ENCODE assay signal across 3 worm cellular contexts in genomic region chrV:14197651-14198050, ce11.
TF ChIP-seq lines count a peak whose summit lies in the region.

No protein-coding gene starts in this region.

TF ChIP-seq in whole organism, L1 larva, 84 proteins besides CTCF, POLR2A, EP300 and RAD21 (continued from another document):
- TF ChIP-seq nhr-90 (tag; optimal IDR thresholded peaks at IDR 0.05; lab: Kevin White, UChicago; ENCODE audit: poor library complexity) (peak; percentile 18), pqm-1 (tag; optimal IDR thresholded peaks at IDR 0.05; lab: Kevin White, UChicago) (no peak), sox-4 (tag; optimal IDR thresholded peaks at IDR 0.05; lab: Kevin White, UChicago) (no peak), tlp-1 (tag; optimal IDR thresholded peaks at IDR 0.05; lab: Kevin White, UChicago) (no peak), mef-2 (tag; optimal IDR thresholded peaks at IDR 0.05; lab: Kevin White, UChicago) (no peak), nhr-28 (tag; optimal IDR thresholded peaks at IDR 0.05; lab: Kevin White, UChicago) (no peak), xbp-1 (tag; optimal IDR thresholded peaks at IDR 0.05; lab: Kevin White, UChicago) (no peak), fkh-10 (GFP tag; optimal IDR thresholded peaks at IDR 0.05; lab: Kevin White, UChicago) (no peak), lsy-2 (tag; optimal IDR thresholded peaks at IDR 0.05; lab: Kevin White, UChicago) (no peak), snu-23 (GFP tag; optimal IDR thresholded peaks at IDR 0.05; lab: Kevin White, UChicago) (peak; percentile 35), nhr-76 (tag; optimal IDR thresholded peaks at IDR 0.05; lab: Kevin White, UChicago) (no peak), pax-3 (tag; optimal IDR thresholded peaks at IDR 0.05; lab: Kevin White, UChicago) (no peak), hpl-2 (GFP tag; optimal IDR thresholded peaks at IDR 0.05; lab: Kevin White, UChicago) (no peak), aha-1 (tag; optimal IDR thresholded peaks at IDR 0.05; lab: Kevin White, UChicago) (no peak), snpc-4 (tag; optimal IDR thresholded peaks at IDR 0.05; lab: Kevin White, UChicago) (no peak), lin-39 (tag; optimal IDR thresholded peaks at IDR 0.05; lab: Kevin White, UChicago) (no peak), unc-98 (GFP tag; IDR thresholded peaks at IDR 0.05; lab: Robert Waterston, UW) (no peak), elt-3 (tag; optimal IDR thresholded peaks at IDR 0.05; lab: Kevin White, UChicago) (peak in 1 of 6 experiments; percentile 0)

TF ChIP-seq in whole organism, L4 larva, 104 proteins besides CTCF, POLR2A, EP300 and RAD21 (continued from another document and continues in another):
- TF ChIP-seq tra-1 (GFP tag; IDR thresholded peaks at IDR 0.05; lab: Robert Waterston, UW) (peak; percentile 37; the same call in 1 of the 2 replicates), lin-1 (GFP tag; IDR thresholded peaks at IDR 0.05; lab: Robert Waterston, UW) (peak; percentile 59; the same call in 1 of the 2 replicates), Y105C5A.15 (GFP tag; IDR thresholded peaks at IDR 0.05; lab: Robert Waterston, UW) (no peak), ceh-20 (GFP tag; IDR thresholded peaks at IDR 0.05; lab: Robert Waterston, UW) (0 out of 2 replicates have a peak, but pooled peaks have one; percentile 36), nhr-76 (tag; optimal IDR thresholded peaks at IDR 0.05; lab: Kevin White, UChicago) (no peak), ceh-44 (GFP tag; IDR thresholded peaks at IDR 0.05; lab: Robert Waterston, UW) (no peak), aly-2 (tag; optimal IDR thresholded peaks at IDR 0.05; lab: Kevin White, UChicago) (no peak), R02D3.7 (tag; optimal IDR thresholded peaks at IDR 0.05; lab: Kevin White, UChicago) (peak; percentile 7), mdt-29 (GFP tag; IDR thresholded peaks at IDR 0.05; lab: Robert Waterston, UW) (no peak), ama-1 (optimal IDR thresholded peaks at IDR 0.05; lab: Kevin White, UChicago) (peak; percentile 87), lin-13 (GFP tag; optimal IDR thresholded peaks at IDR 0.05; lab: Kevin White, UChicago) (no peak), skn-1 (tag; optimal IDR thresholded peaks at IDR 0.05; lab: Kevin White, UChicago) (no peak), ceh-28 (tag; optimal IDR thresholded peaks at IDR 0.05; lab: Kevin White, UChicago) (no peak), nhr-102 (tag; optimal IDR thresholded peaks at IDR 0.05; lab: Kevin White, UChicago) (peak; percentile 26), vab-7 (GFP tag; IDR thresholded peaks at IDR 0.05; lab: Robert Waterston, UW) (no peak), lsy-2 (tag; optimal IDR thresholded peaks at IDR 0.05; lab: Kevin White, UChicago) (peak in 1 of 2 experiments; percentile 68), unc-62 (GFP tag; optimal IDR thresholded peaks at IDR 0.05 in 1 of 2; lab: Kevin White, UChicago) (peak in 1 of 2 experiments; percentile 45), unc-62 (tag; optimal IDR thresholded peaks at IDR 0.05; lab: Kevin White, UChicago) (no peak), php-3 (GFP tag; IDR thresholded peaks at IDR 0.05; lab: Robert Waterston, UW) (no peak), tag-97 (GFP tag; IDR thresholded peaks at IDR 0.05; lab: Robert Waterston, UW) (no peak), daf-12 (tag; optimal IDR thresholded peaks at IDR 0.05; lab: Kevin White, UChicago) (no peak), ceh-62 (tag; optimal IDR thresholded peaks at IDR 0.05; lab: Kevin White, UChicago) (no peak), ztf-11 (tag; optimal IDR thresholded peaks at IDR 0.05; lab: Kevin White, UChicago) (no peak), zip-2 (tag; optimal IDR thresholded peaks at IDR 0.05; lab: Kevin White, UChicago) (no peak), daf-16 (GFP tag; optimal IDR thresholded peaks at IDR 0.05; lab: Kevin White, UChicago) (peak in 1 of 2 experiments; percentile 10), daf-16 (tag; optimal IDR thresholded peaks at IDR 0.05; lab: Kevin White, UChicago) (peak; percentile 49), fos-1 (tag; optimal IDR thresholded peaks at IDR 0.05; lab: Kevin White, UChicago) (no peak), daf-19 (GFP tag; conservative IDR thresholded peaks at IDR 0.05; lab: Robert Waterston, UW) (no peak), hmg-1.1 (GFP tag; IDR thresholded peaks at IDR 0.05; lab: Robert Waterston, UW) (no peak), ceh-82 (tag; optimal IDR thresholded peaks at IDR 0.05; lab: Kevin White, UChicago) (no peak), lin-38 (GFP tag; IDR thresholded peaks at IDR 0.05; lab: Robert Waterston, UW) (peak; percentile 29; the same call in 1 of the 2 replicates), hlh-30 (tag; optimal IDR thresholded peaks at IDR 0.05; lab: Kevin White, UChicago; ENCODE audit: insufficient read depth) (peak; percentile 52), duxl-1 (tag; optimal IDR thresholded peaks at IDR 0.05; lab: Kevin White, UChicago; ENCODE audit: poor library complexity) (peak; percentile 47), lin-15B (tag; optimal IDR thresholded peaks at IDR 0.05; lab: Kevin White, UChicago) (no peak), fkh-10 (GFP tag; optimal IDR thresholded peaks at IDR 0.05; lab: Kevin White, UChicago) (no peak), unc-130 (GFP tag; optimal IDR thresholded peaks at IDR 0.05; lab: Kevin White, UChicago) (no peak), ceh-32 (tag; optimal IDR thresholded peaks at IDR 0.05; lab: Kevin White, UChicago; ENCODE audit: poor library complexity) (no peak), nhr-77 (tag; optimal IDR thresholded peaks at IDR 0.05; lab: Kevin White, UChicago) (no peak), sdz-12 (GFP tag; optimal IDR thresholded peaks at IDR 0.05; lab: Kevin White, UChicago) (no peak), spr-3 (GFP tag; optimal IDR thresholded peaks at IDR 0.05; lab: Kevin White, UChicago) (no peak), F10B5.3 (tag; optimal IDR thresholded peaks at IDR 0.05; lab: Kevin White, UChicago) (no peak), hlh-11 (tag; optimal IDR thresholded peaks at IDR 0.05; lab: Kevin White, UChicago) (peak; percentile 54), lim-7 (GFP tag; IDR thresholded peaks at IDR 0.05; lab: Robert Waterston, UW) (no peak), mxl-3 (GFP tag; optimal IDR thresholded peaks at IDR 0.05; lab: Kevin White, UChicago) (peak; percentile 5), T20F7.1 (GFP tag; optimal IDR thresholded peaks at IDR 0.05; lab: Kevin White, UChicago) (no peak), mxl-2 (GFP tag; conservative IDR thresholded peaks at IDR 0.05; lab: Robert Waterston, UW) (no peak), mep-1 (tag; optimal IDR thresholded peaks at IDR 0.05; lab: Kevin White, UChicago) (peak; percentile 83), zfp-3 (GFP tag; conservative IDR thresholded peaks at IDR 0.05; lab: Robert Waterston, UW) (no peak; the same call in 1 of the 2 replicates), zfp-2 (tag; optimal IDR thresholded peaks at IDR 0.05; lab: Kevin White, UChicago) (no peak), pqm-1 (tag; optimal IDR thresholded peaks at IDR 0.05; lab: Kevin White, UChicago) (no peak), T26A8.4 (GFP tag; IDR thresholded peaks at IDR 0.05; lab: Robert Waterston, UW) (peak; percentile 65), ces-1 (GFP tag; optimal IDR thresholded peaks at IDR 0.05; lab: Kevin White, UChicago) (no peak), Y75B8A.6 (GFP tag; IDR thresholded peaks at IDR 0.05; lab: Robert Waterston, UW) (no peak), dmd-6 (GFP tag; IDR thresholded peaks at IDR 0.05; lab: Robert Waterston, UW) (no peak; the same call in 1 of the 2 replicates), Y5F2A.4 (GFP tag; optimal IDR thresholded peaks at IDR 0.05; lab: Kevin White, UChicago) (no peak), nhr-237 (tag; optimal IDR thresholded peaks at IDR 0.05; lab: Kevin White, UChicago) (no peak), mdl-1 (tag; optimal IDR thresholded peaks at IDR 0.05; lab: Kevin White, UChicago) (peak in 1 of 2 experiments; percentile 59), nhr-48 (tag; optimal IDR thresholded peaks at IDR 0.05; lab: Kevin White, UChicago) (no peak), dve-1 (tag; optimal IDR thresholded peaks at IDR 0.05; lab: Kevin White, UChicago; ENCODE audit: insufficient read depth) (peak; percentile 23)

TF ChIP-seq in whole organism, young adult, 124 proteins besides CTCF, POLR2A, EP300 and RAD21 (continued from another document and continues in another):
- TF ChIP-seq ekl-4 (GFP tag; IDR thresholded peaks at IDR 0.05; lab: Robert Waterston, UW), result peak; percentile 35; the same call in 1 of the 2 replicates
- TF ChIP-seq mes-4 (tag; optimal IDR thresholded peaks at IDR 0.05; lab: Kevin White, UChicago), result no peak
- TF ChIP-seq ceh-58 (GFP tag; IDR thresholded peaks at IDR 0.05; lab: Robert Waterston, UW), result no peak
- TF ChIP-seq lsy-27 (tag; optimal IDR thresholded peaks at IDR 0.05; lab: Kevin White, UChicago; ENCODE audit: borderline replicate concordance, insufficient read depth), result no peak
- no peak for TF ChIP-seq ceh-100 (GFP tag; IDR thresholded peaks at IDR 0.05; lab: Robert Waterston, UW)
- TF ChIP-seq nhr-27 (tag; optimal IDR thresholded peaks at IDR 0.05; lab: Kevin White, UChicago), result no peak
- no peak for TF ChIP-seq dox-1 (GFP tag; IDR thresholded peaks at IDR 0.05; lab: Robert Waterston, UW)
- 0 out of 2 replicates have a peak, but pooled peaks have one; percentile 9 for TF ChIP-seq hmg-1.2 (GFP tag; IDR thresholded peaks at IDR 0.05; lab: Robert Waterston, UW)
- no peak for TF ChIP-seq snpc-1.1 (tag; optimal IDR thresholded peaks at IDR 0.05; lab: Kevin White, UChicago; ENCODE audit: insufficient read depth)
- TF ChIP-seq mcd-1 (GFP tag; IDR thresholded peaks at IDR 0.05; lab: Robert Waterston, UW), result 0 out of 2 replicates have a peak, but pooled peaks have one; percentile 10
- TF ChIP-seq madf-10 (tag; optimal IDR thresholded peaks at IDR 0.05; lab: Kevin White, UChicago), result no peak
- no peak for TF ChIP-seq rec-8 (tag; optimal IDR thresholded peaks at IDR 0.05; lab: Kevin White, UChicago)
- no peak for TF ChIP-seq ztf-22 (GFP tag; optimal IDR thresholded peaks at IDR 0.05; lab: Kevin White, UChicago)
- no peak for TF ChIP-seq tbx-9 (tag; optimal IDR thresholded peaks at IDR 0.05; lab: Kevin White, UChicago; ENCODE audit: borderline replicate concordance)
- no peak for TF ChIP-seq hlh-26 (GFP tag; conservative IDR thresholded peaks at IDR 0.05; lab: Robert Waterston, UW)
- TF ChIP-seq ztf-6 (GFP tag; IDR thresholded peaks at IDR 0.05; lab: Robert Waterston, UW), result no peak
- no peak for TF ChIP-seq lsl-1 (GFP tag; optimal IDR thresholded peaks at IDR 0.05; lab: Kevin White, UChicago)
- no peak for TF ChIP-seq madf-8 (GFP tag; conservative IDR thresholded peaks at IDR 0.05; lab: Robert Waterston, UW)
- TF ChIP-seq attf-5 (GFP tag; optimal IDR thresholded peaks at IDR 0.05; lab: Kevin White, UChicago), result peak; percentile 39
- no peak for TF ChIP-seq Y95B8A.8 (GFP tag; IDR thresholded peaks at IDR 0.05; lab: Robert Waterston, UW)
- no peak for TF ChIP-seq Y67H2A.10 (GFP tag; conservative IDR thresholded peaks at IDR 0.05; lab: Robert Waterston, UW)
- TF ChIP-seq lin-35 (GFP tag; optimal IDR thresholded peaks at IDR 0.05; lab: Kevin White, UChicago), result no peak
- TF ChIP-seq efl-1 (GFP tag; optimal IDR thresholded peaks at IDR 0.05; lab: Kevin White, UChicago), result no peak
- no peak for TF ChIP-seq C17E4.6 (GFP tag; IDR thresholded peaks at IDR 0.05; lab: Robert Waterston, UW)
- TF ChIP-seq F10E7.11 (tag; optimal IDR thresholded peaks at IDR 0.05; lab: Kevin White, UChicago), result no peak
- no peak for TF ChIP-seq T26A5.8 (tag; optimal IDR thresholded peaks at IDR 0.05; lab: Kevin White, UChicago)
- TF ChIP-seq sptf-2 (GFP tag; optimal IDR thresholded peaks at IDR 0.05; lab: Kevin White, UChicago), result no peak
- TF ChIP-seq B0035.1 (tag; optimal IDR thresholded peaks at IDR 0.05; lab: Kevin White, UChicago), result no peak
- no peak for TF ChIP-seq ceh-79 (tag; optimal IDR thresholded peaks at IDR 0.05; lab: Kevin White, UChicago)
- TF ChIP-seq tbp1 (GFP tag; optimal IDR thresholded peaks at IDR 0.05; lab: Kevin White, UChicago), result peak; percentile 42
- no peak for TF ChIP-seq die-1 (tag; optimal IDR thresholded peaks at IDR 0.05; lab: Kevin White, UChicago)
- peak; percentile 63 for TF ChIP-seq repo-1 (tag; optimal IDR thresholded peaks at IDR 0.05; lab: Kevin White, UChicago)
- no peak for TF ChIP-seq lir-1 (GFP tag; conservative IDR thresholded peaks at IDR 0.05; lab: Robert Waterston, UW)
- TF ChIP-seq akir-1 (GFP tag; optimal IDR thresholded peaks at IDR 0.05; lab: Kevin White, UChicago), result no peak
- no peak for TF ChIP-seq T07F8.4 (tag; optimal IDR thresholded peaks at IDR 0.05; lab: Kevin White, UChicago)
- no peak for TF ChIP-seq madf-3 (GFP tag; IDR thresholded peaks at IDR 0.05; lab: Robert Waterston, UW)
- no peak for TF ChIP-seq pbrm-1 (GFP tag; IDR thresholded peaks at IDR 0.05; lab: Robert Waterston, UW)
- TF ChIP-seq somi-1 (GFP tag; optimal IDR thresholded peaks at IDR 0.05; lab: Kevin White, UChicago), result no peak
- TF ChIP-seq nhr-120 (GFP tag; IDR thresholded peaks at IDR 0.05; lab: Robert Waterston, UW), result no peak
- peak; percentile 34; the same call in 1 of the 2 replicates for TF ChIP-seq B0336.3 (GFP tag; IDR thresholded peaks at IDR 0.05; lab: Robert Waterston, UW)
- TF ChIP-seq nfya-1 (tag; optimal IDR thresholded peaks at IDR 0.05; lab: Kevin White, UChicago; ENCODE audit: borderline replicate concordance, insufficient read depth), result no peak
- no peak for TF ChIP-seq lag-1 (GFP tag; IDR thresholded peaks at IDR 0.05; lab: Robert Waterston, UW)
- no peak for TF ChIP-seq Y53F4B.3 (GFP tag; IDR thresholded peaks at IDR 0.05; lab: Robert Waterston, UW)
- no peak for TF ChIP-seq ztf-26 (tag; optimal IDR thresholded peaks at IDR 0.05; lab: Kevin White, UChicago)
- peak; percentile 60; the same call in 1 of the 2 replicates for TF ChIP-seq Y53G8AR.9 (GFP tag; conservative IDR thresholded peaks at IDR 0.05; lab: Robert Waterston, UW)
- no peak for TF ChIP-seq cebp-1 (GFP tag; IDR thresholded peaks at IDR 0.05; lab: Robert Waterston, UW)
- peak; percentile 49 for TF ChIP-seq cebp-1 (tag; optimal IDR thresholded peaks at IDR 0.05; lab: Kevin White, UChicago)
- TF ChIP-seq lin-40 (tag; optimal IDR thresholded peaks at IDR 0.05; lab: Kevin White, UChicago), result peak; percentile 31
- TF ChIP-seq F55B11.4 (tag; optimal IDR thresholded peaks at IDR 0.05; lab: Kevin White, UChicago; ENCODE audit: borderline replicate concordance, insufficient read depth), result no peak
- TF ChIP-seq K11D2.4 (GFP tag; IDR thresholded peaks at IDR 0.05; lab: Robert Waterston, UW), result no peak
- no peak for TF ChIP-seq egrh-3 (GFP tag; IDR thresholded peaks at IDR 0.05; lab: Robert Waterston, UW)
- peak; percentile 9; the same call in 1 of the 2 replicates for TF ChIP-seq lin-26 (GFP tag; IDR thresholded peaks at IDR 0.05; lab: Robert Waterston, UW)
- TF ChIP-seq ztf-18 (tag; optimal IDR thresholded peaks at IDR 0.05; lab: Kevin White, UChicago), result no peak
- TF ChIP-seq ztf-25 (GFP tag; IDR thresholded peaks at IDR 0.05; lab: Robert Waterston, UW), result 0 out of 2 replicates have a peak, but pooled peaks have one; percentile 23
- TF ChIP-seq F39B2.1 (GFP tag; IDR thresholded peaks at IDR 0.05; lab: Robert Waterston, UW), result no peak
- TF ChIP-seq ceh-40 (GFP tag; IDR thresholded peaks at IDR 0.05; lab: Robert Waterston, UW), result no peak
- TF ChIP-seq lin-54 (GFP tag; optimal IDR thresholded peaks at IDR 0.05; lab: Kevin White, UChicago), result no peak
- TF ChIP-seq tlf-1 (GFP tag; optimal IDR thresholded peaks at IDR 0.05; lab: Kevin White, UChicago), result no peak
- TF ChIP-seq madf-6 (GFP tag; IDR thresholded peaks at IDR 0.05; lab: Robert Waterston, UW), result no peak
- TF ChIP-seq nhr-80 (tag; optimal IDR thresholded peaks at IDR 0.05; lab: Kevin White, UChicago), result peak; percentile 33
- no peak for TF ChIP-seq sdz-38 (tag; optimal IDR thresholded peaks at IDR 0.05; lab: Kevin White, UChicago)
- TF ChIP-seq K12H6.12 (tag; optimal IDR thresholded peaks at IDR 0.05; lab: Kevin White, UChicago), result no peak
- no peak for TF ChIP-seq unc-62 (GFP tag; optimal IDR thresholded peaks at IDR 0.05; lab: Kevin White, UChicago)
- 0 out of 2 replicates have a peak, but pooled peaks have one; percentile 16 for TF ChIP-seq cebp-2 (GFP tag; IDR thresholded peaks at IDR 0.05; lab: Robert Waterston, UW)
- TF ChIP-seq F23B12.7 (tag; optimal IDR thresholded peaks at IDR 0.05; lab: Kevin White, UChicago; ENCODE audit: insufficient read depth), result no peak
- TF ChIP-seq nfya-2 (GFP tag; IDR thresholded peaks at IDR 0.05; lab: Robert Waterston, UW), result no peak
- no peak for TF ChIP-seq nhr-90 (tag; optimal IDR thresholded peaks at IDR 0.05; lab: Kevin White, UChicago)
